Worm (Caenorhabditis elegans) whole organism, late embryonic: ENCODE results near the gene cpg-2.
"Not testable (repeated sequence)": the region's sequence is repeated elsewhere in the genome, so short reads cannot be mapped to it uniquely, and the experiment has no call there.

Experiments
- C08G9.2 ChIP-seq: sonication (generic microtip); optimal IDR thresholded peaks from 2 replicates; lab custom pipeline; 2016; ENCODE audit warnings: mild to moderate bottlenecking, missing genetic modification characterization, moderate library complexity, missing compliant biosample characterization
- F13H6.1 ChIP-seq: sonication (generic microtip); optimal IDR thresholded peaks from 2 replicates; lab custom pipeline; 2016; ENCODE audit warnings: missing genetic modification characterization, missing compliant biosample characterization
- K02D7.2 ChIP-seq: sonication (generic microtip); optimal IDR thresholded peaks from 2 replicates; lab custom pipeline; 2017; ENCODE audit warnings: mild to moderate bottlenecking, missing genetic modification characterization, missing compliant biosample characterization
- T23F11.4 ChIP-seq: fragments of 200-800 bp; sonication (Bioruptor generic); optimal IDR thresholded peaks from 2 replicates; lab custom pipeline; 2018; ENCODE audit warnings: mild to moderate bottlenecking, missing genetic modification characterization, missing compliant biosample characterization
- Y22D7AL.16 ChIP-seq: sonication (generic microtip); optimal IDR thresholded peaks from 2 replicates; lab custom pipeline; 2016; ENCODE audit warnings: missing genetic modification characterization, missing compliant biosample characterization
- ahr-1 ChIP-seq: sonication (generic microtip); optimal IDR thresholded peaks from 2 replicates; lab custom pipeline; 2016; ENCODE audit warnings: missing genetic modification characterization, missing compliant biosample characterization
- ama-1 ChIP-seq: fragments of 150-350 bp; optimal IDR thresholded peaks from 2 replicates; lab custom pipeline; 2014
- ceh-14 ChIP-seq: sonication (generic microtip); optimal IDR thresholded peaks from 2 replicates; lab custom pipeline; 2016; ENCODE audit warnings: missing genotype, missing genetic modification characterization, missing compliant biosample characterization
- ceh-18 ChIP-seq: sonication (generic microtip); optimal IDR thresholded peaks from 2 replicates; lab custom pipeline; 2016; ENCODE audit warnings: missing genetic modification characterization, missing compliant biosample characterization
- ceh-19 ChIP-seq: fragments of 200-800 bp; sonication (Bioruptor generic); optimal IDR thresholded peaks from 2 replicates; lab custom pipeline; 2018; ENCODE audit warnings: mild to moderate bottlenecking, missing genetic modification characterization, missing compliant biosample characterization
- ceh-24 ChIP-seq: sonication (generic microtip); optimal IDR thresholded peaks from 2 replicates; lab custom pipeline; 2016; ENCODE audit warnings: mild to moderate bottlenecking, missing genetic modification characterization, missing compliant biosample characterization
- ceh-30 ChIP-seq: fragments of 150-350 bp; optimal IDR thresholded peaks from 2 replicates; lab custom pipeline; 2014; ENCODE audit warnings: missing biosample characterization, missing genetic modification characterization
- ceh-34 ChIP-seq: sonication (generic microtip); optimal IDR thresholded peaks from 2 replicates; lab custom pipeline; 2016; ENCODE audit warnings: mild to moderate bottlenecking, missing genetic modification characterization, missing compliant biosample characterization
- ceh-45 ChIP-seq: fragments of 200-800 bp; sonication (Bioruptor generic); IDR thresholded peaks from 2 replicates; pipeline ENCODE4 v1.3.6; 2022; ENCODE audit warnings: missing genetic modification reagents, missing genetic modification characterization, missing compliant biosample characterization
- ceh-48 ChIP-seq: sonication (generic microtip); optimal IDR thresholded peaks from 2 replicates; lab custom pipeline; 2016; ENCODE audit warnings: missing genetic modification characterization, inconsistent platforms, missing compliant biosample characterization
- ceh-9 ChIP-seq: sonication (generic microtip); optimal IDR thresholded peaks from 2 replicates; lab custom pipeline; 2016; ENCODE audit warnings: mild to moderate bottlenecking, missing genetic modification characterization, inconsistent platforms, missing compliant biosample characterization
- che-1 ChIP-seq: sonication (generic microtip); optimal IDR thresholded peaks from 2 replicates; lab custom pipeline; 2016; ENCODE audit warnings: mild to moderate bottlenecking, missing genetic modification characterization, missing compliant biosample characterization
- dmd-4 ChIP-seq: sonication (generic microtip); optimal IDR thresholded peaks from 2 replicates; lab custom pipeline; 2016; ENCODE audit warnings: borderline replicate concordance, missing genetic modification characterization, missing compliant biosample characterization
- elt-2 ChIP-seq: sonication (generic microtip); optimal IDR thresholded peaks from 2 replicates; lab custom pipeline; 2016; ENCODE audit warnings: missing genetic modification reagents, missing genetic modification characterization, missing compliant biosample characterization
- elt-4 ChIP-seq: sonication (generic microtip); optimal IDR thresholded peaks from 2 replicates; lab custom pipeline; 2016; ENCODE audit warnings: missing genetic modification characterization, missing compliant biosample characterization
- ets-4 ChIP-seq: sonication (generic microtip); optimal IDR thresholded peaks from 2 replicates; lab custom pipeline; 2016; ENCODE audit warnings: missing genetic modification characterization, missing compliant biosample characterization
- fax-1 ChIP-seq: sonication (generic microtip); optimal IDR thresholded peaks from 2 replicates; lab custom pipeline; 2016; ENCODE audit warnings: missing genotype, missing genetic modification characterization, missing compliant biosample characterization
- fkh-10 ChIP-seq: fragments of 150-350 bp; optimal IDR thresholded peaks from 2 replicates; lab custom pipeline; 2014; ENCODE audit warnings: missing biosample characterization, missing genetic modification reagents, missing genetic modification characterization
- fkh-6 ChIP-seq: sonication (generic microtip); optimal IDR thresholded peaks from 2 replicates; lab custom pipeline; 2016; ENCODE audit warnings: missing genetic modification characterization, missing compliant biosample characterization
- hlh-13 ChIP-seq: fragments of 200-800 bp; sonication (Bioruptor generic); optimal IDR thresholded peaks from 2 replicates; lab custom pipeline; 2018; ENCODE audit warnings: mild to moderate bottlenecking, missing genetic modification characterization, missing compliant biosample characterization
- hlh-8 ChIP-seq: sonication (generic microtip); optimal IDR thresholded peaks from 2 replicates; lab custom pipeline; 2016; ENCODE audit warnings: missing genotype, missing genetic modification characterization, missing compliant biosample characterization
- lim-6 ChIP-seq: sonication (generic microtip); optimal IDR thresholded peaks from 2 replicates; lab custom pipeline; 2016; ENCODE audit warnings: missing genetic modification characterization, missing compliant biosample characterization
- nfya-1 ChIP-seq: sonication (generic microtip); optimal IDR thresholded peaks from 2 replicates; lab custom pipeline; 2017; ENCODE audit warnings: missing genetic modification characterization, mild to moderate bottlenecking, missing compliant biosample characterization, antibody characterized with exemption, moderate library complexity
- nhr-11 ChIP-seq: fragments of 150-350 bp; optimal IDR thresholded peaks from 2 replicates; lab custom pipeline; 2014; ENCODE audit warnings: missing biosample characterization, missing genetic modification characterization
- nhr-232 ChIP-seq: sonication (generic microtip); optimal IDR thresholded peaks from 2 replicates; lab custom pipeline; 2016; ENCODE audit warnings: missing genetic modification characterization, missing compliant biosample characterization
- odd-2 ChIP-seq: sonication (generic microtip); optimal IDR thresholded peaks from 2 replicates; lab custom pipeline; 2017; ENCODE audit warnings: antibody characterized with exemption, mild to moderate bottlenecking, missing genetic modification characterization, missing compliant biosample characterization
- pag-3 ChIP-seq: sonication (generic microtip); optimal IDR thresholded peaks from 2 replicates; lab custom pipeline; 2016; ENCODE audit warnings: missing compliant biosample characterization, missing genetic modification characterization, borderline replicate concordance
- pat-9 ChIP-seq: fragments of 200-800 bp; sonication (Bioruptor generic); optimal IDR thresholded peaks from 2 replicates; lab custom pipeline; 2018; ENCODE audit warnings: mild to moderate bottlenecking, missing genetic modification characterization, moderate library complexity, missing compliant biosample characterization
- pax-1 ChIP-seq: fragments of 150-350 bp; optimal IDR thresholded peaks from 2 replicates; lab custom pipeline; 2014; ENCODE audit warnings: missing biosample characterization, missing genetic modification characterization
- pha-2 ChIP-seq: sonication (generic microtip); optimal IDR thresholded peaks from 2 replicates; lab custom pipeline; 2017; ENCODE audit warnings: mild to moderate bottlenecking, missing genetic modification characterization, missing compliant biosample characterization
- tbx-7 ChIP-seq: sonication (generic microtip); optimal IDR thresholded peaks from 2 replicates; lab custom pipeline; 2016; ENCODE audit warnings: missing genotype, missing genetic modification characterization, missing compliant biosample characterization
- ttx-3 ChIP-seq: sonication (generic microtip); optimal IDR thresholded peaks from 2 replicates; lab custom pipeline; 2016; ENCODE audit warnings: missing genetic modification reagents, missing genetic modification characterization, missing compliant biosample characterization
- unc-3 ChIP-seq, 2 experiments: fragments of 200-800 bp in 1 of 2; sonication (Bioruptor generic) in 1 of 2; sonication (generic microtip) in 1 of 2; conservative IDR thresholded peaks in 1 of 2; optimal IDR thresholded peaks in 1 of 2; 2 replicates each; pipeline versions ENCODE4 v1.3.6 to Lab custom; 2016 to 2022; ENCODE audit warnings: missing compliant biosample characterization in 2 of 2, missing genetic modification characterization in 2 of 2, missing genetic modification reagents in 1 of 2
- unc-42 ChIP-seq: sonication (generic microtip); optimal IDR thresholded peaks from 2 replicates; lab custom pipeline; 2016; ENCODE audit warnings: missing genotype, missing genetic modification characterization, missing compliant biosample characterization
- unc-86 ChIP-seq: sonication (generic microtip); optimal IDR thresholded peaks from 2 replicates; lab custom pipeline; 2016; ENCODE audit warnings: missing genetic modification characterization, missing compliant biosample characterization
- zip-5 ChIP-seq: sonication (generic microtip); optimal IDR thresholded peaks from 2 replicates; lab custom pipeline; 2016; ENCODE audit warnings: missing genetic modification characterization, missing compliant biosample characterization

cpg-2 gene

DNA sequence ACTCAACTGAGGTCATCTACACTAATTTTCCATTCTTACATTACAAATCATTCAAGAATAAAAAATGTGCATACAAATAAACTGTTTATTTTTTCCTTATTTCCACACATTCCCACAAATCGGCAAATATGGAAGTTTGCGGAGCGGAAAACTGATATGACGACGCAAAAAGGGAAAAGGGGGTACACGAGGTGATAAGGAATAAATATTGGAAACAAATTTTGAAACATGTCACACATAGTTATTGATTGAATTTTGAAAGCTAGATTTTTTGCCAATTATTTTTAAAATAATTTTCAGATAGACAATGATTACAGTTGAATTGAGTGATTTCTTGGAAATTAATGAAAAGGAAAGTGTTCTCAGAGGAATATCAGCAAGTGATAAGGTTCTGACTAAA, 24.8 kb upstream of the cpg-2 start, which contains the start of gene viro-2:
Gene viro-2 (plus strand): TSS at position 301 of the 400 bp plus-strand sequence.
- TF ChIP-seq nhr-11; hlh-13 (GFP tag; lab: Kevin White, UChicago); ceh-14: not testable (repeated sequence)
- TF ChIP-seq, all 69 proteins: peak for 0; not testable (repeated sequence) for 69

DNA sequence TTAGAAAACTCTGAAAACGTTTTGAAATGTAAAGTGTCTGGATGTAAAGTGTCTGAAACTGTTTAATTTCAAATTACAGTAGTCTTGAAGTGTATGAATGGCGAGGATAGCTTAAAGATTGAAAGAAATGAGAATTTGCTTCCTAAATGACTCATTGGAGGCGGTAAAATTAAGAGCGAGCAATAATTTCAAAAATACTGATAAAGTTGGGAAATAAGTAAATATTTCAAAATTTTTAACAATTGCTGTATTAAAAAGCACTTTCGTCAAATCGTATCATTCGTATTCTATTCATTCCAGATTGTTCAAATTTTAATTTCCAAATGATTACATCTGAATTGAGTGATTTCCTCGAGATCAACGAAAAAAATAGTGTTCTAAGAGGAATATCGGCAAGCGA, 20.6 kb upstream of the cpg-2 start, which contains the start of gene B0280.2:
Gene B0280.2 (plus strand): TSS at position 301 of the 400 bp plus-strand sequence.
- TF ChIP-seq ceh-9, result no peak
- TF ChIP-seq ceh-24 (tag; lab: Kevin White, UChicago), result no peak
- TF ChIP-seq unc-86, result no peak
- no peak for TF ChIP-seq ets-4 (tag; lab: Kevin White, UChicago)
- no peak for TF ChIP-seq pag-3 (tag; lab: Kevin White, UChicago)
- TF ChIP-seq F13H6.1, result no peak
- TF ChIP-seq fkh-6, result no peak
- no peak for TF ChIP-seq T23F11.4 (GFP tag; lab: Kevin White, UChicago)
- no peak for TF ChIP-seq elt-4
- no peak for TF ChIP-seq C08G9.2 (tag; lab: Kevin White, UChicago)
- no peak for TF ChIP-seq hlh-8 (tag; lab: Kevin White, UChicago)

DNA sequence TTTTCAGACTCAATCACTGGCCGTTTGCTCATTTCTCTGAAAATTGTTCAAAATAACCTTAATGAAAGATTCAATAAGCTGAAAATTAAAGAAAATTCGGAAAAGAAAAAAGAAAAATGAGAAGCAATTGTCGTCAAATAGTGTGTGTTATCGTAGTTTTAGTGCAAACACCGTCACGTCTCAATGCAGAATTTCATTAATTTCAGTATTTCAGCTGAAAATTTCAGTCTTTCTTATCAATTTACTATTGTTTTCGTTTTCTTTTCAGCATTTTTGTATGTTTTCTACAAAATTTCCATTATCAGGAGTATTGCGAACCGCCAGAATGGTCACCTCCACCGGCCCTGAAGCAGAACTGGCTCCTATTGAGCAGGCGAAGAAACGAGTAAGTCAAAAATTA, 19.1 kb upstream of the cpg-2 start, which contains the start of the genes B0280.9 and rpia-1:
Gene B0280.9 (minus strand): TSS at position 36 of the 400 bp plus-strand sequence.
Gene rpia-1 (plus strand): TSS at position 269 of the 400 bp plus-strand sequence.
- TF ChIP-seq elt-2 (tag; lab: Kevin White, UChicago) (peak; percentile 23), ceh-34 (tag; lab: Kevin White, UChicago) (no peak), unc-42 (tag; lab: Kevin White, UChicago) (peak; percentile 6), F13H6.1 (no peak), nfya-1 (tag; lab: Kevin White, UChicago) (peak; percentile 2), hlh-13 (GFP tag; lab: Kevin White, UChicago) (no peak), Y22D7AL.16 (tag; lab: Kevin White, UChicago) (no peak), zip-5 (no peak)
- TF ChIP-seq, all 69 proteins: peak for 3

DNA sequence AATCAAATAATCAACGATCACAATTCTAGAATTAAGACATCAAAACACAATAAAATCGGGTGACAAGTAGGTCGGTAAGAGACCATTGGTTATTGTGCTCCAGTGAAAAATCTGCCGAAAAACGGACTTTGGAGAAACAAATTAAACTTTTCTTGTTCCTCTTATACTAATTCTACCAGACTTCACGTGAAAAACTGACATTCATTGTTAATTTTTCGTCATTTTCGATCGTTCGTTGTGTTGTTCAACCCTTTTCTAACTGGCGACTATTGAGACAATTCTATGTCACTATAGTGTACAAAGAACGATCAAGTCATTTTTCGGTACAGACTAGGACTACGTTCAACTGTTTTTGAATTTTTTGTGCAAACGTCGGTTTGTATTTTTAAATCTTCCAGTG, 16.7 kb upstream of the cpg-2 start:
- TF ChIP-seq unc-42 (tag; lab: Kevin White, UChicago), result no peak
- TF ChIP-seq, all 69 proteins: peak for 0

DNA sequence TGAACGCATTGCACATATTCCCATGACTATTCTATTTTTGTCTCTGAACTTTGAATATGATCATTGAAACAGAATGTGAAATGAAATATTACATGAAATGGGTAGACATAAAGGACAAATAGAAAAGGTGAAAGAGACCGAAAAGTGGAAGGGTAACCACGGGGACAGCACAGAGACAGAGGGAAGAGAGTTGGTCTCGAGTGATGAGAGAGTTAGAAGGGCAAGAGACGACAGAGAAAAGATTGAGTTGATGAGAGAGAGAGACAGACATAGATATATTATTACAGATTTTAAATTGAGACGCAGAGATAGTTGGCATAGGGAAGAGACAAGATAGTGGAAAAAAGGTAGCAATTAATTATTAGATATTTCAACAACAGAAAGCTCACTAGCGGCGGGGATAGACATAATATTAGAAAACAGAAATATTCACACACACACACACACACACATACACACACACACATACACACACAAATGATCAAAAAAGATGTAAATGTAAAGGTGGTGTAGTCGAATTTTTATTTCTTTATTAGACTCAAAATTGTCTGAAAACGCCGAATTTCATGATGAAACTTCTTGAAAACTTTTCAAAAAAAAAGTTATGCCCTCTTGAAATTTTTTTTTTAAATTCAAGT, 12.9 kb upstream of the cpg-2 start:
- TF ChIP-seq fkh-6 (no peak), nhr-11 (no peak), pha-2 (no peak), unc-86 (no peak), pax-1 (tag; lab: Kevin White, UChicago) (no peak), unc-3 (GFP tag; conservative IDR thresholded peaks at IDR 0.05; lab: Robert Waterston, UW) (no peak), unc-3 (tag; optimal IDR thresholded peaks at IDR 0.05; lab: Kevin White, UChicago) (no peak), elt-4 (no peak), elt-2 (tag; lab: Kevin White, UChicago) (no peak), che-1 (no peak), lim-6 (tag; lab: Kevin White, UChicago) (no peak), fkh-10 (no peak), ceh-48 (tag; lab: Kevin White, UChicago) (no peak), pat-9 (tag; lab: Kevin White, UChicago) (no peak), tbx-7 (tag; lab: Kevin White, UChicago) (no peak), ceh-18 (tag; lab: Kevin White, UChicago) (peak; percentile 41), nhr-232 (tag; lab: Kevin White, UChicago) (no peak), ceh-14 (peak; percentile 10), hlh-13 (GFP tag; lab: Kevin White, UChicago) (no peak), fax-1 (tag; lab: Kevin White, UChicago) (no peak), F13H6.1 (no peak), ceh-19 (GFP tag; lab: Kevin White, UChicago) (no peak), dmd-4 (tag; lab: Kevin White, UChicago) (no peak), nfya-1 (tag; lab: Kevin White, UChicago) (peak; percentile 61), ets-4 (tag; lab: Kevin White, UChicago) (no peak), K02D7.2 (tag; lab: Kevin White, UChicago) (no peak), ceh-30 (tag; lab: Kevin White, UChicago) (no peak), odd-2 (tag; lab: Kevin White, UChicago) (no peak), T23F11.4 (GFP tag; lab: Kevin White, UChicago) (no peak), ahr-1 (no peak), hlh-8 (tag; lab: Kevin White, UChicago) (no peak), ama-1 (no peak), ttx-3 (tag; lab: Kevin White, UChicago) (no peak), ceh-45 (no peak)
